Worm (Caenorhabditis elegans) whole organism, L1 larva: ENCODE data around the gene F58D2.4.

Experiments
- hlh-4 ChIP-seq: sonication (generic microtip); optimal IDR thresholded peaks from 2 replicates; lab custom pipeline; 2016; ENCODE audit warnings: mild to moderate bottlenecking, missing genetic modification characterization, missing compliant biosample characterization
- rnt-1 ChIP-seq: sonication (generic microtip); optimal IDR thresholded peaks from 2 replicates; lab custom pipeline; 2016; ENCODE audit warnings: mild to moderate bottlenecking, missing genetic modification characterization, moderate library complexity, missing compliant biosample characterization
- skn-1 ChIP-seq: fragments of 150-350 bp; optimal IDR thresholded peaks from 2 replicates; lab custom pipeline; 2014; ENCODE audit warnings: missing biosample characterization, missing genetic modification characterization
- unc-86 ChIP-seq: sonication (generic microtip); optimal IDR thresholded peaks from 2 replicates; lab custom pipeline; 2016; ENCODE audit warnings: missing genetic modification characterization, missing compliant biosample characterization

ce11 chrIV:13165181-13165580 is 23.7 kb downstream of the F58D2.4 start, which contains the start of gene scl-14:
- no peak for TF ChIP-seq hlh-4 (tag; lab: Kevin White, UChicago)
- no peak for TF ChIP-seq skn-1 (tag; lab: Kevin White, UChicago)
- no peak for TF ChIP-seq unc-86
- no peak for TF ChIP-seq rnt-1
